Worm (Caenorhabditis elegans) whole organism, L1 larva: Measurements from ENCODE around the gene rhgf-2.

ENCODE experiments used
- ama-1 ChIP-seq: fragments of 150-350 bp; optimal IDR thresholded peaks from 2 replicates; lab custom pipeline; 2014
- ces-1 ChIP-seq: fragments of 150-350 bp; optimal IDR thresholded peaks from 2 replicates; lab custom pipeline; 2014; ENCODE audit warnings: missing biosample characterization, missing genetic modification reagents, missing genetic modification characterization
- lin-35 ChIP-seq, 2 experiments: fragments of 150-350 bp; optimal IDR thresholded peaks; 2 replicates each; lab custom pipeline; 2014; ENCODE audit warnings: missing biosample characterization in 2 of 2, missing genetic modification characterization in 2 of 2, missing genetic modification reagents in 2 of 2
- lsy-2 ChIP-seq, 2 experiments: fragments of 150-350 bp; optimal IDR thresholded peaks; 2 replicates each; lab custom pipeline; 2014; ENCODE audit warnings: missing biosample characterization in 2 of 2, missing genetic modification characterization in 2 of 2
- mdl-1 ChIP-seq, 2 experiments: fragments of 150-350 bp; optimal IDR thresholded peaks; 2 replicates each; lab custom pipeline; 2014 to 2017; ENCODE audit warnings: missing biosample characterization in 2 of 2, missing genetic modification characterization in 2 of 2, inconsistent platforms in 1 of 2
- mep-1 ChIP-seq: fragments of 150-350 bp; optimal IDR thresholded peaks from 2 replicates; lab custom pipeline; 2014; ENCODE audit warnings: missing biosample characterization, missing genetic modification characterization
- pag-3 ChIP-seq: sonication (generic microtip); optimal IDR thresholded peaks from 2 replicates; lab custom pipeline; 2017; ENCODE audit warnings: missing genetic modification characterization, mild to moderate bottlenecking, missing compliant biosample characterization, antibody characterized with exemption, borderline replicate concordance; ENCODE audit not compliant: insufficient read depth
- sox-4 ChIP-seq: sonication (generic microtip); optimal IDR thresholded peaks from 2 replicates; lab custom pipeline; 2016; ENCODE audit warnings: missing genetic modification characterization, missing compliant biosample characterization
- swsn-7 ChIP-seq: sonication (generic microtip); optimal IDR thresholded peaks from 2 replicates; lab custom pipeline; 2016; ENCODE audit warnings: missing genetic modification characterization, missing compliant biosample characterization
- ztf-11 ChIP-seq, 2 experiments: sonication (generic microtip); optimal IDR thresholded peaks; 2 replicates each; lab custom pipeline; 2016 to 2017; ENCODE audit warnings: missing genetic modification characterization in 2 of 2, missing biosample characterization in 1 of 2, missing compliant biosample characterization in 1 of 2

DNA sequence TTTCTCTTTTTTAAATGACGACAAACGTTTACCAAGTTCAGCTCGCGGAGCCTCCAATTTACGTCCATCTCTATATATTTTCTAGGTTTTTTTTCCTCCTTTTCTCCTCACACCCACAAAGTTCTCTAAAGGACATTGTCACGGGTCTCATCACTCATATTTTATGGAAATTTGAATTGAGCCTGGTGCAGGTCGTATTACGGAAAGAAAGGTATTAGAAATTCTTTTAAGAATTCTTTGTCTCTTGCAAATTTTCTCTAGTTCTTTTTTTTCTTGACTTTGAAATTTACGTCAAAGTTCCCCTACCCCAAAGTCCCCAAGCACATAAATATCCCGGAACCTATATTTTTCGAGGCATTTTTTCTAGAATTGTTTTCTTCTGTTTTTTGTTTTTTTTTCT is 17.9 kb downstream of the rhgf-2 start:
- TF ChIP-seq ama-1 (lab: Kevin White, UChicago), result no peak
- TF ChIP-seq sox-4 (tag; lab: Kevin White, UChicago), result no peak
- TF ChIP-seq swsn-7 (tag; lab: Kevin White, UChicago), result no peak
- no peak for TF ChIP-seq mdl-1 (tag; optimal IDR thresholded peaks at IDR 0.05; lab: Kevin White, UChicago)
- TF ChIP-seq lin-35 (GFP tag; optimal IDR thresholded peaks at IDR 0.05; lab: Kevin White, UChicago), result no peak
- no peak for TF ChIP-seq ztf-11 (tag; optimal IDR thresholded peaks at IDR 0.05; lab: Kevin White, UChicago)
- TF ChIP-seq mep-1 (tag; lab: Kevin White, UChicago), result no peak
- no peak for TF ChIP-seq ces-1
- no peak for TF ChIP-seq lsy-2 (tag; optimal IDR thresholded peaks at IDR 0.05; lab: Kevin White, UChicago)
- no peak for TF ChIP-seq pag-3
